Worm (Caenorhabditis elegans) whole organism, L3 larva: ENCODE measurements around the gene tbc-6.

Experiments used
- R02D3.7 ChIP-seq: fragments of 150-350 bp; optimal IDR thresholded peaks from 2 replicates; lab custom pipeline; 2014; ENCODE audit warnings: missing biosample characterization, missing genetic modification characterization
- ZK546.5 ChIP-seq: sonication (generic microtip); optimal IDR thresholded peaks from 2 replicates; lab custom pipeline; 2017; ENCODE audit warnings: missing biosample characterization, missing genetic modification characterization
- aly-2 ChIP-seq: fragments of 150-350 bp; optimal IDR thresholded peaks from 2 replicates; lab custom pipeline; 2014; ENCODE audit warnings: missing biosample characterization, missing genetic modification characterization
- ama-1 ChIP-seq: fragments of 150-350 bp; optimal IDR thresholded peaks from 2 replicates; lab custom pipeline; 2018
- ceh-16 ChIP-seq: sonication (generic microtip); optimal IDR thresholded peaks from 2 replicates; lab custom pipeline; 2017; ENCODE audit warnings: missing biosample characterization, missing genetic modification characterization
- ceh-28 ChIP-seq: fragments of 150-350 bp; optimal IDR thresholded peaks from 2 replicates; lab custom pipeline; 2014; ENCODE audit warnings: missing biosample characterization, missing genetic modification reagents, missing genetic modification characterization
- ceh-82 ChIP-seq: fragments of 150-350 bp; optimal IDR thresholded peaks from 2 replicates; lab custom pipeline; 2014; ENCODE audit warnings: missing biosample characterization, missing genetic modification characterization
- ceh-9 ChIP-seq: sonication (generic microtip); optimal IDR thresholded peaks from 2 replicates; lab custom pipeline; 2018; ENCODE audit warnings: missing biosample characterization, missing genetic modification characterization
- daf-12 ChIP-seq: fragments of 150-350 bp; optimal IDR thresholded peaks from 2 replicates; lab custom pipeline; 2014; ENCODE audit warnings: missing biosample characterization, missing genetic modification reagents, missing genetic modification characterization
- egl-27 ChIP-seq: sonication (generic microtip); optimal IDR thresholded peaks from 4 replicates; lab custom pipeline; 2017; ENCODE audit warnings: missing biosample characterization, missing genetic modification reagents, missing genetic modification characterization
- egl-5 ChIP-seq: fragments of 150-350 bp; optimal IDR thresholded peaks from 2 replicates; lab custom pipeline; 2017; ENCODE audit warnings: missing biosample characterization, missing genetic modification reagents, missing genetic modification characterization, inconsistent platforms
- elt-1 ChIP-seq: fragments of 150-350 bp; optimal IDR thresholded peaks from 2 replicates; lab custom pipeline; 2014; ENCODE audit warnings: missing biosample characterization, missing genetic modification characterization
- elt-2 ChIP-seq: sonication (generic microtip); optimal IDR thresholded peaks from 2 replicates; lab custom pipeline; 2016; ENCODE audit warnings: missing genetic modification reagents, mild to moderate bottlenecking, missing genetic modification characterization, missing compliant biosample characterization
- elt-3 ChIP-seq, 3 experiments: fragments of 150-350 bp in 1 of 3; sonication (generic microtip) in 2 of 3; optimal IDR thresholded peaks; 2 replicates in 2 of 3; 4 replicates in 1 of 3; lab custom pipeline; 2014 to 2017; ENCODE audit warnings: missing biosample characterization in 3 of 3, missing genetic modification characterization in 3 of 3
- eor-1 ChIP-seq, 2 experiments: fragments of 150-350 bp; optimal IDR thresholded peaks; 2 replicates each; lab custom pipeline; 2014 to 2018; ENCODE audit warnings: missing biosample characterization in 2 of 2, missing genetic modification characterization in 2 of 2
- fkh-10 ChIP-seq: sonication (generic microtip); optimal IDR thresholded peaks from 2 replicates; lab custom pipeline; 2017; ENCODE audit warnings: missing biosample characterization, missing genetic modification reagents, missing genetic modification characterization
- fkh-2 ChIP-seq: fragments of 150-350 bp; optimal IDR thresholded peaks from 2 replicates; lab custom pipeline; 2014; ENCODE audit warnings: missing biosample characterization, missing genetic modification reagents, missing genetic modification characterization
- fos-1 ChIP-seq: fragments of 150-350 bp; optimal IDR thresholded peaks from 2 replicates; lab custom pipeline; 2014; ENCODE audit warnings: missing biosample characterization, missing genetic modification characterization
- hmg-11 ChIP-seq: sonication (generic microtip); optimal IDR thresholded peaks from 2 replicates; lab custom pipeline; 2016; ENCODE audit warnings: missing genetic modification characterization, missing compliant biosample characterization
- jun-1 ChIP-seq: fragments of 150-350 bp; optimal IDR thresholded peaks from 2 replicates; lab custom pipeline; 2014; ENCODE audit warnings: missing biosample characterization, missing genetic modification reagents, missing genetic modification characterization
- lin-15B ChIP-seq: fragments of 150-350 bp; optimal IDR thresholded peaks from 2 replicates; lab custom pipeline; 2014; ENCODE audit warnings: missing biosample characterization, missing genetic modification characterization
- lin-39 ChIP-seq: fragments of 150-350 bp; optimal IDR thresholded peaks from 2 replicates; lab custom pipeline; 2018; ENCODE audit warnings: missing biosample characterization, missing genetic modification reagents, missing genetic modification characterization
- lsy-12 ChIP-seq: sonication (generic microtip); optimal IDR thresholded peaks from 2 replicates; lab custom pipeline; 2016; ENCODE audit warnings: mild to moderate bottlenecking, missing genetic modification characterization, missing compliant biosample characterization
- mdl-1 ChIP-seq: fragments of 150-350 bp; optimal IDR thresholded peaks from 2 replicates; lab custom pipeline; 2014; ENCODE audit warnings: missing biosample characterization, missing genetic modification characterization
- mml-1 ChIP-seq: fragments of 150-350 bp; sonication (generic microtip); optimal IDR thresholded peaks from 3 replicates; lab custom pipeline; 2014; ENCODE audit warnings: missing biosample characterization, missing genetic modification characterization
- nfya-1 ChIP-seq: sonication (generic microtip); optimal IDR thresholded peaks from 2 replicates; lab custom pipeline; 2017; ENCODE audit warnings: missing genetic modification characterization, mild to moderate bottlenecking, missing compliant biosample characterization, antibody characterized with exemption, moderate library complexity; ENCODE audit not compliant: insufficient read depth
- nhr-11 ChIP-seq: fragments of 150-350 bp; optimal IDR thresholded peaks from 2 replicates; lab custom pipeline; 2014; ENCODE audit warnings: missing biosample characterization, missing genetic modification characterization
- nhr-12 ChIP-seq: fragments of 150-350 bp; optimal IDR thresholded peaks from 2 replicates; lab custom pipeline; 2014; ENCODE audit warnings: missing biosample characterization, missing genetic modification characterization
- nhr-23 ChIP-seq: fragments of 150-350 bp; optimal IDR thresholded peaks from 2 replicates; lab custom pipeline; 2014; ENCODE audit warnings: missing biosample characterization, missing genetic modification reagents, missing genetic modification characterization
- nhr-237 ChIP-seq: fragments of 150-350 bp; optimal IDR thresholded peaks from 2 replicates; lab custom pipeline; 2014; ENCODE audit warnings: missing biosample characterization, missing genetic modification characterization
- nhr-25 ChIP-seq: sonication (generic microtip); optimal IDR thresholded peaks from 2 replicates; lab custom pipeline; 2017; ENCODE audit warnings: missing biosample characterization, missing genetic modification characterization
- nhr-28 ChIP-seq: fragments of 150-350 bp; optimal IDR thresholded peaks from 2 replicates; lab custom pipeline; 2014; ENCODE audit warnings: missing biosample characterization, missing genetic modification characterization
- nhr-43 ChIP-seq: sonication (generic microtip); optimal IDR thresholded peaks from 2 replicates; lab custom pipeline; 2016; ENCODE audit warnings: mild to moderate bottlenecking, missing genetic modification characterization, missing compliant biosample characterization; ENCODE audit not compliant: poor library complexity, severe bottlenecking
- nhr-67 ChIP-seq: fragments of 150-350 bp; optimal IDR thresholded peaks from 2 replicates; lab custom pipeline; 2014; ENCODE audit warnings: missing biosample characterization, missing genetic modification characterization
- nhr-76 ChIP-seq: fragments of 150-350 bp; sonication (generic microtip); optimal IDR thresholded peaks from 5 replicates; lab custom pipeline; 2014; ENCODE audit warnings: missing biosample characterization, missing genetic modification characterization
- nhr-77 ChIP-seq: fragments of 150-350 bp; optimal IDR thresholded peaks from 2 replicates; lab custom pipeline; 2014; ENCODE audit warnings: missing biosample characterization, missing genetic modification characterization
- pha-4 ChIP-seq: fragments of 150-350 bp; optimal IDR thresholded peaks from 2 replicates; lab custom pipeline; 2014; ENCODE audit warnings: missing biosample characterization, missing genetic modification reagents, missing genetic modification characterization
- pqm-1 ChIP-seq: fragments of 150-350 bp; optimal IDR thresholded peaks from 2 replicates; lab custom pipeline; 2017; ENCODE audit warnings: missing biosample characterization, missing genetic modification characterization, inconsistent platforms
- sea-2 ChIP-seq: fragments of 150-350 bp; sonication (generic microtip); optimal IDR thresholded peaks from 4 replicates; lab custom pipeline; 2014; ENCODE audit warnings: missing biosample characterization, missing genetic modification reagents, missing genetic modification characterization
- skn-1 ChIP-seq: fragments of 150-350 bp; optimal IDR thresholded peaks from 2 replicates; lab custom pipeline; 2014; ENCODE audit warnings: missing biosample characterization, missing genetic modification characterization
- snpc-4 ChIP-seq: fragments of 150-350 bp; optimal IDR thresholded peaks from 2 replicates; lab custom pipeline; 2014; ENCODE audit warnings: missing biosample characterization, missing genetic modification characterization
- tbx-2 ChIP-seq: sonication (generic microtip); optimal IDR thresholded peaks from 2 replicates; lab custom pipeline; 2016; ENCODE audit warnings: mild to moderate bottlenecking, missing genetic modification characterization, missing compliant biosample characterization
- unc-39 ChIP-seq: sonication (generic microtip); optimal IDR thresholded peaks from 4 replicates; lab custom pipeline; 2017; ENCODE audit warnings: missing biosample characterization, missing genetic modification characterization
- unc-62 ChIP-seq: fragments of 150-350 bp; sonication (generic microtip); optimal IDR thresholded peaks from 4 replicates; lab custom pipeline; 2014; ENCODE audit warnings: missing biosample characterization, missing genetic modification reagents, missing genetic modification characterization
- zag-1 ChIP-seq: fragments of 150-350 bp; optimal IDR thresholded peaks from 2 replicates; lab custom pipeline; 2014; ENCODE audit warnings: missing biosample characterization, missing genetic modification characterization
- ztf-11 ChIP-seq: fragments of 150-350 bp; optimal IDR thresholded peaks from 2 replicates; lab custom pipeline; 2014; ENCODE audit warnings: missing biosample characterization, missing genetic modification characterization
- ztf-4 ChIP-seq: fragments of 150-350 bp; optimal IDR thresholded peaks from 2 replicates; lab custom pipeline; 2014; ENCODE audit warnings: missing biosample characterization, missing genetic modification characterization

The tbc-6 gene

ce11 chrII:6800104-6800711 lies 47.7 kb upstream of the tbc-6 start, which contains the start of gene F31E8.4:
F31E8.4 (minus strand) TSS chrII:6800154.
- TF ChIP-seq nhr-12: no peak
- TF ChIP-seq nhr-28 (tag; lab: Kevin White, UChicago): no peak
- TF ChIP-seq unc-39 (tag; lab: Kevin White, UChicago): no peak
- TF ChIP-seq nhr-237 (tag; lab: Kevin White, UChicago): no peak
- TF ChIP-seq lsy-12: no peak
- no peak for TF ChIP-seq egl-27
- TF ChIP-seq nhr-25 (tag; lab: Kevin White, UChicago): no peak
- TF ChIP-seq lin-39 (tag; lab: Kevin White, UChicago): no peak
- no peak for TF ChIP-seq ceh-9 (tag; lab: Kevin White, UChicago)
- no peak for TF ChIP-seq unc-62 (GFP tag; lab: Kevin White, UChicago)
- peak; percentile 10 for TF ChIP-seq egl-5 (tag; lab: Kevin White, UChicago)
- no peak for TF ChIP-seq ceh-28
- peak; percentile 46 for TF ChIP-seq hmg-11 (tag; lab: Kevin White, UChicago)
- TF ChIP-seq nhr-11 (tag; lab: Kevin White, UChicago): no peak
- TF ChIP-seq pqm-1 (tag; lab: Kevin White, UChicago): peak; percentile 69
- no peak for TF ChIP-seq ceh-16 (tag; lab: Kevin White, UChicago)
- peak; percentile 68 for TF ChIP-seq pha-4
- TF ChIP-seq nhr-43 (tag; lab: Kevin White, UChicago): no peak
- no peak for TF ChIP-seq nhr-67 (tag; lab: Kevin White, UChicago)
- no peak for TF ChIP-seq zag-1
- no peak for TF ChIP-seq ztf-11 (tag; lab: Kevin White, UChicago)
- TF ChIP-seq mml-1 (tag; lab: Kevin White, UChicago): no peak
- TF ChIP-seq skn-1 (tag; lab: Kevin White, UChicago): no peak
- no peak for TF ChIP-seq daf-12 (tag; lab: Kevin White, UChicago)
- TF ChIP-seq snpc-4 (tag; lab: Kevin White, UChicago): no peak
- peak; percentile 73 for TF ChIP-seq elt-2 (tag; lab: Kevin White, UChicago)
- TF ChIP-seq mdl-1: no peak
- TF ChIP-seq R02D3.7 (tag; lab: Kevin White, UChicago): peak; percentile 43
- no peak for TF ChIP-seq nhr-77 (tag; lab: Kevin White, UChicago)
- TF ChIP-seq ama-1: no peak
- TF ChIP-seq fkh-2 (tag; lab: Kevin White, UChicago): no peak
- TF ChIP-seq eor-1 (tag; optimal IDR thresholded peaks at IDR 0.05; lab: Kevin White, UChicago): no peak
- TF ChIP-seq lin-15B (tag; lab: Kevin White, UChicago): peak; percentile 3
- TF ChIP-seq elt-1: no peak
- TF ChIP-seq fos-1 (tag; lab: Kevin White, UChicago): no peak
- no peak for TF ChIP-seq nhr-23 (tag; lab: Kevin White, UChicago)
- TF ChIP-seq ceh-82: no peak
- no peak for TF ChIP-seq tbx-2 (tag; lab: Kevin White, UChicago)
- TF ChIP-seq elt-3 (tag; optimal IDR thresholded peaks at IDR 0.05; lab: Kevin White, UChicago): no peak
- TF ChIP-seq aly-2: no peak
- no peak for TF ChIP-seq jun-1 (tag; lab: Kevin White, UChicago)
- TF ChIP-seq nfya-1: peak; percentile 4
- no peak for TF ChIP-seq sea-2 (GFP tag; lab: Kevin White, UChicago)
- TF ChIP-seq fkh-10 (GFP tag; lab: Kevin White, UChicago): no peak
- no peak for TF ChIP-seq ZK546.5 (tag; lab: Kevin White, UChicago)
- no peak for TF ChIP-seq nhr-76 (tag; lab: Kevin White, UChicago)
- no peak for TF ChIP-seq ztf-4 (tag; lab: Kevin White, UChicago)
